Worm (Caenorhabditis elegans) whole organism, L2 larva: Measurements from ENCODE around the gene F38B7.10.

Source experiments
- ZK546.5 ChIP-seq: sonication (generic microtip); optimal IDR thresholded peaks from 2 replicates; lab custom pipeline; 2017; ENCODE audit warnings: missing biosample characterization, missing genetic modification characterization
- alr-1 ChIP-seq: fragments of 150-350 bp; optimal IDR thresholded peaks from 2 replicates; lab custom pipeline; 2014; ENCODE audit warnings: missing biosample characterization, missing genetic modification characterization
- dmd-4 ChIP-seq: sonication (generic microtip); optimal IDR thresholded peaks from 2 replicates; lab custom pipeline; 2017; ENCODE audit warnings: missing biosample characterization, missing genetic modification characterization
- nhr-11 ChIP-seq: fragments of 150-350 bp; optimal IDR thresholded peaks from 2 replicates; lab custom pipeline; 2014; ENCODE audit warnings: missing biosample characterization, missing genetic modification characterization

DNA sequence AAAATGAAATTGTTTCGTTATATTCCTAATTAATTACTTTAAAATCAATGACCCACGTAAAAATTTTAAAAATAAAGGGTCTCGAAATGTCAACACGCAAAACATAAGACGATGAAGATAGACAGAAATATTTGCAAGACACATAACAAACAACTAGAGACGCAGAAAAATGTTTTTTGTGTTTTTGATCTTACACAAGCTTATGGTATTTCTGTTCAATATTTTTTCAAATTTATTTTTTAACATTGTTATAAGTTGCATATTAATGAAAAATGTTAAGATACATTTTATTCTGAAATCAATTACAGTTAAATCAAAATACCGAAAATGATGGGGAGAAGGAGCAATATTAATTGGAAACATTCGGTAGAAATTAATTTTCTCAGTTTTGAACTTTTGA lies 31.9 kb upstream of the F38B7.10 start, which contains the start of gene C55A6.3:
- TF ChIP-seq alr-1 (tag; lab: Kevin White, UChicago) (no peak), dmd-4 (no peak), nhr-11 (tag; lab: Kevin White, UChicago) (no peak), ZK546.5 (no peak)
